Worm (Caenorhabditis elegans) whole organism, L2 larva: ENCODE data around the gene fbxb-84.
A peak's percentile ranks its signal among the peaks of the same experiment; 100 is the strongest.
"Not testable (repeated sequence)": the region's sequence is repeated elsewhere in the genome, so short reads cannot be mapped to it uniquely, and the experiment has no call there.

Experiments used
- C34F6.9 ChIP-seq: fragments of 150-350 bp; optimal IDR thresholded peaks from 2 replicates; lab custom pipeline; 2014; ENCODE audit warnings: missing biosample characterization, missing genetic modification characterization
- F13H6.1 ChIP-seq: sonication (generic microtip); optimal IDR thresholded peaks from 2 replicates; lab custom pipeline; 2016; ENCODE audit warnings: missing genetic modification characterization, missing compliant biosample characterization
- R02D3.7 ChIP-seq: fragments of 150-350 bp; optimal IDR thresholded peaks from 2 replicates; lab custom pipeline; 2014; ENCODE audit warnings: missing biosample characterization, missing genetic modification characterization
- Y55F3AM.14 ChIP-seq: fragments of 200-800 bp; sonication (Bioruptor generic); optimal IDR thresholded peaks from 2 replicates; lab custom pipeline; 2018; ENCODE audit warnings: mild to moderate bottlenecking, missing genetic modification characterization, missing compliant biosample characterization
- ZK546.5 ChIP-seq: sonication (generic microtip); optimal IDR thresholded peaks from 2 replicates; lab custom pipeline; 2017; ENCODE audit warnings: missing biosample characterization, missing genetic modification characterization
- alr-1 ChIP-seq: fragments of 150-350 bp; optimal IDR thresholded peaks from 2 replicates; lab custom pipeline; 2014; ENCODE audit warnings: missing biosample characterization, missing genetic modification characterization
- ama-1 ChIP-seq: fragments of 150-350 bp; optimal IDR thresholded peaks from 2 replicates; lab custom pipeline; 2018; ENCODE audit warnings: inconsistent platforms
- blmp-1 ChIP-seq: sonication (generic microtip); optimal IDR thresholded peaks from 2 replicates; lab custom pipeline; 2017; ENCODE audit warnings: missing genetic modification characterization, mild to moderate bottlenecking, missing compliant biosample characterization, antibody characterized with exemption, moderate library complexity; ENCODE audit not compliant: insufficient read depth
- ceh-82 ChIP-seq: fragments of 150-350 bp; optimal IDR thresholded peaks from 2 replicates; lab custom pipeline; 2014; ENCODE audit warnings: missing biosample characterization, missing genetic modification characterization
- crh-2 ChIP-seq: sonication (generic microtip); optimal IDR thresholded peaks from 2 replicates; lab custom pipeline; 2017; ENCODE audit warnings: missing biosample characterization, missing genetic modification characterization
- dmd-4 ChIP-seq: sonication (generic microtip); optimal IDR thresholded peaks from 2 replicates; lab custom pipeline; 2017; ENCODE audit warnings: missing biosample characterization, missing genetic modification characterization
- egl-27 ChIP-seq: sonication (generic microtip); optimal IDR thresholded peaks from 3 replicates; lab custom pipeline; 2017; ENCODE audit warnings: missing biosample characterization, missing genetic modification reagents, missing genetic modification characterization
- elt-1 ChIP-seq: fragments of 150-350 bp; optimal IDR thresholded peaks from 2 replicates; lab custom pipeline; 2014; ENCODE audit warnings: missing biosample characterization, missing genetic modification characterization
- elt-3 ChIP-seq: sonication (generic microtip); optimal IDR thresholded peaks from 2 replicates; lab custom pipeline; 2017; ENCODE audit warnings: missing biosample characterization, missing genetic modification characterization
- fos-1 ChIP-seq: fragments of 150-350 bp; optimal IDR thresholded peaks from 2 replicates; lab custom pipeline; 2014; ENCODE audit warnings: missing biosample characterization, missing genetic modification characterization
- gmeb-1 ChIP-seq: fragments of 150-350 bp; optimal IDR thresholded peaks from 2 replicates; lab custom pipeline; 2014; ENCODE audit warnings: missing biosample characterization, missing genetic modification characterization
- lin-11 ChIP-seq: fragments of 150-350 bp; sonication (generic microtip); optimal IDR thresholded peaks from 2 replicates; lab custom pipeline; 2014; ENCODE audit warnings: missing biosample characterization, missing genetic modification characterization, inconsistent platforms, mixed read lengths
- lin-39 ChIP-seq: fragments of 150-350 bp; optimal IDR thresholded peaks from 2 replicates; lab custom pipeline; 2014; ENCODE audit warnings: missing biosample characterization, missing genetic modification reagents, missing genetic modification characterization
- lsy-2 ChIP-seq, 2 experiments: fragments of 150-350 bp in 1 of 2; sonication (generic microtip) in 1 of 2; optimal IDR thresholded peaks; 2 replicates each; lab custom pipeline; 2014 to 2017; ENCODE audit warnings: missing biosample characterization in 2 of 2, missing genetic modification characterization in 2 of 2
- mab-5 ChIP-seq: fragments of 150-350 bp; optimal IDR thresholded peaks from 2 replicates; lab custom pipeline; 2014; ENCODE audit warnings: missing biosample characterization, missing genetic modification characterization
- mbf-1 ChIP-seq: sonication (generic microtip); optimal IDR thresholded peaks from 2 replicates; lab custom pipeline; 2017; ENCODE audit warnings: missing biosample characterization, missing genetic modification characterization
- mdl-1 ChIP-seq, 2 experiments: fragments of 150-350 bp in 1 of 2; sonication (generic microtip) in 1 of 2; optimal IDR thresholded peaks; 2 replicates each; lab custom pipeline; 2017; ENCODE audit warnings: missing biosample characterization in 2 of 2, missing genetic modification characterization in 2 of 2
- nhr-10 ChIP-seq: sonication (generic microtip); optimal IDR thresholded peaks from 2 replicates; lab custom pipeline; 2017; ENCODE audit warnings: missing biosample characterization, missing genetic modification characterization
- nhr-11 ChIP-seq: fragments of 150-350 bp; optimal IDR thresholded peaks from 2 replicates; lab custom pipeline; 2014; ENCODE audit warnings: missing biosample characterization, missing genetic modification characterization
- nhr-12 ChIP-seq: fragments of 150-350 bp; optimal IDR thresholded peaks from 2 replicates; lab custom pipeline; 2014; ENCODE audit warnings: missing biosample characterization, missing genetic modification characterization
- nhr-129 ChIP-seq: fragments of 150-350 bp; optimal IDR thresholded peaks from 2 replicates; lab custom pipeline; 2014; ENCODE audit warnings: missing biosample characterization, missing genetic modification characterization
- nhr-21 ChIP-seq: fragments of 150-350 bp; optimal IDR thresholded peaks from 2 replicates; lab custom pipeline; 2014; ENCODE audit warnings: missing biosample characterization, missing genetic modification characterization
- nhr-23 ChIP-seq: fragments of 150-350 bp; optimal IDR thresholded peaks from 2 replicates; lab custom pipeline; 2014; ENCODE audit warnings: missing biosample characterization, missing genetic modification reagents, missing genetic modification characterization
- nhr-237 ChIP-seq: fragments of 150-350 bp; optimal IDR thresholded peaks from 2 replicates; lab custom pipeline; 2014; ENCODE audit warnings: missing biosample characterization, missing genetic modification characterization
- nhr-25 ChIP-seq: fragments of 150-350 bp; sonication (generic microtip); optimal IDR thresholded peaks from 3 replicates; lab custom pipeline; 2014; ENCODE audit warnings: missing biosample characterization, missing genetic modification characterization
- nhr-6 ChIP-seq: fragments of 150-350 bp; optimal IDR thresholded peaks from 2 replicates; lab custom pipeline; 2014; ENCODE audit warnings: missing biosample characterization, missing genetic modification characterization
- nhr-77 ChIP-seq: fragments of 150-350 bp; optimal IDR thresholded peaks from 2 replicates; lab custom pipeline; 2014; ENCODE audit warnings: missing biosample characterization, missing genetic modification characterization
- peb-1 ChIP-seq: fragments of 150-350 bp; optimal IDR thresholded peaks from 2 replicates; lab custom pipeline; 2014; ENCODE audit warnings: missing biosample characterization, missing genetic modification characterization
- skn-1 ChIP-seq: sonication (generic microtip); optimal IDR thresholded peaks from 2 replicates; lab custom pipeline; 2017; ENCODE audit warnings: missing biosample characterization, missing genetic modification characterization
- sma-3 ChIP-seq: sonication (generic microtip); optimal IDR thresholded peaks from 2 replicates; lab custom pipeline; 2016; ENCODE audit warnings: missing genetic modification reagents, missing genetic modification characterization, missing compliant biosample characterization
- sma-9 ChIP-seq, 2 experiments: fragments of 150-350 bp in 1 of 2; sonication (generic microtip) in 1 of 2; optimal IDR thresholded peaks; 2 replicates each; lab custom pipeline; 2014 to 2016; ENCODE audit warnings: missing genetic modification characterization in 2 of 2, mild to moderate bottlenecking in 1 of 2, missing biosample characterization in 1 of 2, missing compliant biosample characterization in 1 of 2, missing genetic modification reagents in 1 of 2, moderate library complexity in 1 of 2
- unc-55 ChIP-seq: fragments of 150-350 bp; sonication (generic microtip); optimal IDR thresholded peaks from 3 replicates; lab custom pipeline; 2014; ENCODE audit warnings: missing biosample characterization, missing genetic modification reagents, missing genetic modification characterization
- unc-62 ChIP-seq: fragments of 150-350 bp; optimal IDR thresholded peaks from 2 replicates; lab custom pipeline; 2014; ENCODE audit warnings: missing biosample characterization, missing genetic modification reagents, missing genetic modification characterization
- zag-1 ChIP-seq: fragments of 150-350 bp; optimal IDR thresholded peaks from 2 replicates; lab custom pipeline; 2014; ENCODE audit warnings: missing biosample characterization, missing genetic modification characterization
- ztf-11 ChIP-seq: sonication (generic microtip); optimal IDR thresholded peaks from 2 replicates; lab custom pipeline; 2017; ENCODE audit warnings: missing biosample characterization, missing genetic modification characterization

fbxb-84 gene

DNA sequence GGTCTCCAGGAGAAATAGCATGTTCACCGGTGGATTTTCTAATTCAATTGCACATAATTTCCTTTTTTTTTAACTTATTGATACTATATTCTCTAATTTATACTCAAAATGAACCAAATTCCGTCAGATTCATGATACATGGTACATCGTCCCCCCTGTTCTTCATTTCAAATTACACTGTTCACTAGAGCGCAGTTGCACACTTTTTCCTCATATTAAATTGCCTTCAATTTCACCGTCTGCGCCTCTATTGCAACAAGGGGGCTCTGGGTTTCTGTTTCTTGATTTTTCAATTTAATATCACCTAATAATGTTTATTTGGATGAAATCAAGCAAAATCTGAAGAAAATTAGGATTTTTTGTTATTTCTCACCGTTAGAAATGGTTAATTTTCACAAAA lies 14.6 kb downstream of the fbxb-84 start:
- no peak for TF ChIP-seq unc-62 (GFP tag; lab: Kevin White, UChicago)
- no peak for TF ChIP-seq ama-1
- TF ChIP-seq nhr-129 (tag; lab: Kevin White, UChicago): peak; percentile 79
- peak; percentile 84 for TF ChIP-seq unc-55
- TF ChIP-seq gmeb-1 (tag; lab: Kevin White, UChicago): peak; percentile 46
- TF ChIP-seq crh-2: peak; percentile 60
- peak in 1 of 2 experiments; percentile 75 for TF ChIP-seq lsy-2 (tag; optimal IDR thresholded peaks at IDR 0.05; lab: Kevin White, UChicago)
- no peak for TF ChIP-seq ZK546.5
- TF ChIP-seq fos-1 (tag; lab: Kevin White, UChicago): peak; percentile 54
- TF ChIP-seq F13H6.1: peak; percentile 22
- peak; percentile 31 for TF ChIP-seq nhr-6
- peak; percentile 83 for TF ChIP-seq C34F6.9
- peak; percentile 19 for TF ChIP-seq zag-1 (tag; lab: Kevin White, UChicago)
- TF ChIP-seq nhr-21 (tag; lab: Kevin White, UChicago): peak; percentile 16
- TF ChIP-seq, all 48 proteins: peak for 11

DNA sequence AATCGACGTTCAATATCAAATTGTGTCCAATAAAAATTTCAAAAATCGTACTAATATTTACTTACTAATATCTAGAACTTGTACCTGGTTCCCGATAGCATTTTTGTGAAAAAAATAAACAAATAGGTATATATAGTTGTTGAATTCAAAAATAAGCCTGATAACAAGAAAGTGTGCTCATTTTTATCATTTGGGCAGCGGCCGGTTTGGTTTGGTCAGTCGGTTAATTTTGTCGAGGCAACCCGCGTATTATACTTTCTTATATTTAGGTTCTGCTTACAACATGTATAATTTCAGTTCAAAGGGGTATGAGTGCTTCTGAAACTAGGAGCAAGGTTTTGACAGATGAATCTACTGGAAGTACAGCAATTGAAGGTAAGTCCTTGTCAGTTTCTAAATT lies 15.6 kb downstream of the fbxb-84 start, which contains the start of the genes nhr-280 and C29F9.2:
nhr-280 (minus strand) TSS at position 101 of the 400 bp plus-strand sequence.
C29F9.2 (plus strand) TSS at position 298 of the 400 bp plus-strand sequence.
- TF ChIP-seq peb-1 (tag; lab: Kevin White, UChicago) (no peak), nhr-77 (tag; lab: Kevin White, UChicago) (no peak), unc-55 (no peak), ztf-11 (no peak), lin-39 (tag; lab: Kevin White, UChicago) (no peak), mbf-1 (tag; lab: Kevin White, UChicago) (no peak), nhr-12 (tag; lab: Kevin White, UChicago) (no peak), F13H6.1 (no peak)

DNA sequence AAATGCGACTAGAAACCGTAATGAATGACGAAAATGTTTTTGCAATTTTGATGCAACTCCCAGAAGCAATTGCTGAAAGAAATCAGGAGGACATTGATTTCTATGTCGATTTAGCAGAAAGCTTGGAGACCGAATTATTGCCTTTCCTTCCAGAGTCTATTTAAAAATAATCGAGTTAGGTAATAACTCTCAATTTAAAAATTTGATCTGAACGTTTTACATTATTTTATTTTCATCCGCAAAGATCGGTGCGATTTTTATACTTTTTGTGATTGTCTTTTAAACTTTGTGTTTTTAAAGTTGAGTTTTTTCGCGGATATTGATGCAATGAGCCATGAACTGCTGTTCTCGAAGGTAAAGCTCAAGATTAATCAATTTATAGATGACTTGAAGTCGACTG lies 21.8 kb downstream of the fbxb-84 start, which contains the start of gene pals-23:
pals-23 (plus strand) TSS at position 301 of the 400 bp plus-strand sequence.
- TF ChIP-seq dmd-4 (tag; lab: Kevin White, UChicago): no peak
- no peak for TF ChIP-seq zag-1 (tag; lab: Kevin White, UChicago)
- TF ChIP-seq nhr-77 (tag; lab: Kevin White, UChicago): no peak
- no peak for TF ChIP-seq nhr-25
- TF ChIP-seq nhr-23 (tag; lab: Kevin White, UChicago): no peak
- no peak for TF ChIP-seq lin-11 (tag; lab: Kevin White, UChicago)
- TF ChIP-seq sma-3 (GFP tag; lab: Kevin White, UChicago): no peak
- no peak for TF ChIP-seq nhr-12 (tag; lab: Kevin White, UChicago)
- no peak for TF ChIP-seq crh-2
- TF ChIP-seq Y55F3AM.14 (GFP tag; lab: Kevin White, UChicago): no peak
- TF ChIP-seq skn-1 (tag; lab: Kevin White, UChicago): no peak
- no peak for TF ChIP-seq nhr-21 (tag; lab: Kevin White, UChicago)
- no peak for TF ChIP-seq R02D3.7 (tag; lab: Kevin White, UChicago)
- no peak for TF ChIP-seq gmeb-1 (tag; lab: Kevin White, UChicago)
- no peak for TF ChIP-seq lin-39 (tag; lab: Kevin White, UChicago)
- no peak for TF ChIP-seq elt-1 (tag; lab: Kevin White, UChicago)
- no peak for TF ChIP-seq F13H6.1

DNA sequence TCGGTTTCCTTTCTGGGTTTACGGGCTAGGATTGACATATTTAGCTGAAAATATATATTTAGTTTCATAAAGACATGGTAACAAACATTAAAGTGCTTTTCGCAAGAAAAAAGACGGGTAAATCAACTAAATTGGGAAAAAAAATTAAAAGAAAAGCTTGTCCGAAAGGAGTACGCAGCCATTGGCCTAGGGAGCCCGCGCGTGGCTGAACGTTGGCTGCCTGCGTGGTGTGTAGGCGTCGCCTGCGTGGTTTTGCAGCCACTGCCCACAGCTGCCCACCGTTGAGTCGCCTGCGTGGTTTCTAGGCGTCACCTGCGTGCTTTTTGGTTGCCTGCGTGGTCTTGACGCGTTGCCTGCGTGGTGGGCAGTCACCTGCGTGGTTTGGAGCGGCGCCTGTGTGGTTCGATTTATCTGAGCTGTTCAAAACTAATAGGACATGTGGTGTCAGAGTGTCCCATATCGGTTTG lies 24.3 kb downstream of the fbxb-84 start, which contains the start of gene C29F9.12:
C29F9.12 (minus strand) TSS at position 51 of the 467 bp plus-strand sequence.
- TF ChIP-seq mab-5, nhr-10, nhr-12 (tag; lab: Kevin White, UChicago): not testable (repeated sequence)

DNA sequence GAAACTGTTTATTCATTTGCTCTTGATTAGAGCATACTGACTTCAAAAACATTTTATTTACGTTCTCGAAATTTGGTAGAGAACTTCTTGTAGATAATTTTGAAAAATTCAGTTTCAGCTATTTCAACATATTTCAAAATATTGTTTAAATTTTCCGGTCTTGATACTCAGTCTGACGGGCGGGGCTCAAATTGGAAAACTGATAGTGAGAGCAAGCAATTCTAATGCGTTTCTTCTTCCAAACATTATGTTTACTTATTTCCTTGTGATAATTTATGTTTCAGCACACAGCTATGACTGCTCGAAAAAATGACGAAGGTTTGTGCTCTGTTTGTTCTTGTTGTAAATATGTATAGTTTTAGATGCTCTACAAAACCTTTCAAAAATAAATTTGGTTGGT lies 26.1 kb downstream of the fbxb-84 start, which contains the start of gene pals-24:
pals-24 (plus strand) TSS at position 237 of the 400 bp plus-strand sequence.
- no peak for TF ChIP-seq blmp-1 (tag; lab: Kevin White, UChicago)
- peak; percentile 26 for TF ChIP-seq gmeb-1 (tag; lab: Kevin White, UChicago)
- peak; percentile 16 for TF ChIP-seq crh-2
- TF ChIP-seq nhr-77 (tag; lab: Kevin White, UChicago): no peak
- no peak for TF ChIP-seq mab-5 (tag; lab: Kevin White, UChicago)
- no peak for TF ChIP-seq Y55F3AM.14 (GFP tag; lab: Kevin White, UChicago)
- TF ChIP-seq elt-3: no peak
- peak; percentile 84 for TF ChIP-seq fos-1 (tag; lab: Kevin White, UChicago)
- peak; percentile 8 for TF ChIP-seq F13H6.1
- no peak for TF ChIP-seq unc-62 (GFP tag; lab: Kevin White, UChicago)
- TF ChIP-seq ztf-11: no peak
- TF ChIP-seq skn-1 (tag; lab: Kevin White, UChicago): no peak
- no peak for TF ChIP-seq nhr-237 (tag; lab: Kevin White, UChicago)
- no peak for TF ChIP-seq nhr-129 (tag; lab: Kevin White, UChicago)
- TF ChIP-seq nhr-6: no peak
- no peak for TF ChIP-seq nhr-11
- no peak for TF ChIP-seq zag-1 (tag; lab: Kevin White, UChicago)
- no peak for TF ChIP-seq R02D3.7 (tag; lab: Kevin White, UChicago)
- TF ChIP-seq elt-1 (tag; lab: Kevin White, UChicago): no peak
- no peak for TF ChIP-seq lsy-2 (tag; optimal IDR thresholded peaks at IDR 0.05; lab: Kevin White, UChicago)
- no peak for TF ChIP-seq nhr-23 (tag; lab: Kevin White, UChicago)
- TF ChIP-seq peb-1 (tag; lab: Kevin White, UChicago): no peak
- TF ChIP-seq egl-27 (tag; lab: Kevin White, UChicago): no peak
- no peak for TF ChIP-seq ZK546.5
- TF ChIP-seq lin-39 (tag; lab: Kevin White, UChicago): no peak
- no peak for TF ChIP-seq alr-1
- no peak for TF ChIP-seq mdl-1 (tag; optimal IDR thresholded peaks at IDR 0.05; lab: Kevin White, UChicago)
- peak; percentile 8 for TF ChIP-seq sma-9 (GFP tag; optimal IDR thresholded peaks at IDR 0.05; lab: Kevin White, UChicago)
- no peak for TF ChIP-seq sma-9 (tag; optimal IDR thresholded peaks at IDR 0.05; lab: Kevin White, UChicago)
- TF ChIP-seq ceh-82: no peak
- no peak for TF ChIP-seq mbf-1 (tag; lab: Kevin White, UChicago)
- no peak for TF ChIP-seq lin-11 (tag; lab: Kevin White, UChicago)
